Worm (Caenorhabditis elegans): ENCODE data around the gene C35C5.9.

C35C5.9 gene

ce11 chrX:11576429-11577088 is 40.2 kb downstream of the C35C5.9 start:
- TF ChIP-seq unc-39 (tag; optimal IDR thresholded peaks at IDR 0.05) = no peak
- peak in 1 of 2 experiments; percentile 6 for TF ChIP-seq mdl-1 (tag; optimal IDR thresholded peaks at IDR 0.05)
- peak; percentile 82 for TF ChIP-seq mab-5 (tag; optimal IDR thresholded peaks at IDR 0.05)

- no peak for TF ChIP-seq zag-1 (tag; optimal IDR thresholded peaks at IDR 0.05)
- TF ChIP-seq sma-9 (GFP tag; optimal IDR thresholded peaks at IDR 0.05) = no peak
- TF ChIP-seq sma-9 (tag; optimal IDR thresholded peaks at IDR 0.05) = no peak
- TF ChIP-seq ztf-4 (tag; optimal IDR thresholded peaks at IDR 0.05) = no peak
- no peak for TF ChIP-seq ztf-11 (tag; optimal IDR thresholded peaks at IDR 0.05)
- no peak for TF ChIP-seq lsy-2 (tag; optimal IDR thresholded peaks at IDR 0.05)
- TF ChIP-seq sma-3 (GFP tag; optimal IDR thresholded peaks at IDR 0.05) = no peak
- TF ChIP-seq alr-1 (tag; optimal IDR thresholded peaks at IDR 0.05) = no peak
- TF ChIP-seq mab-5 (tag; optimal IDR thresholded peaks at IDR 0.05) = no peak
- no peak for TF ChIP-seq nhr-12 (tag; optimal IDR thresholded peaks at IDR 0.05)
- TF ChIP-seq elt-1 (tag; optimal IDR thresholded peaks at IDR 0.05) = no peak
- TF ChIP-seq ceh-16 (tag; optimal IDR thresholded peaks at IDR 0.05) = no peak
- TF ChIP-seq nhr-237 (tag; optimal IDR thresholded peaks at IDR 0.05) = no peak
- no peak for TF ChIP-seq R02D3.7 (tag; optimal IDR thresholded peaks at IDR 0.05)
- no peak for TF ChIP-seq nhr-23 (tag; optimal IDR thresholded peaks at IDR 0.05)
- no peak for TF ChIP-seq peb-1 (tag; optimal IDR thresholded peaks at IDR 0.05)
Measured at ce11 chrX:11585375-11585774, 49.0 kb downstream of the C35C5.9 start, which contains the start of gene abts-2. abts-2 (plus strand) TSS chrX:11585675.

- TF ChIP-seq lsy-2 (tag; optimal IDR thresholded peaks at IDR 0.05) (no peak), nhr-10 (tag; optimal IDR thresholded peaks at IDR 0.05) (no peak), lin-39 (tag; optimal IDR thresholded peaks at IDR 0.05) (no peak), elt-3 (tag; optimal IDR thresholded peaks at IDR 0.05) (no peak), F13H6.1 (tag; optimal IDR thresholded peaks at IDR 0.05) (no peak), nhr-129 (tag; optimal IDR thresholded peaks at IDR 0.05) (no peak), nhr-23 (tag; optimal IDR thresholded peaks at IDR 0.05) (no peak), nhr-25 (tag; optimal IDR thresholded peaks at IDR 0.05) (no peak), unc-62 (GFP tag; optimal IDR thresholded peaks at IDR 0.05) (no peak), mdl-1 (tag; optimal IDR thresholded peaks at IDR 0.05) (no peak), nhr-11 (tag; optimal IDR thresholded peaks at IDR 0.05) (no peak), peb-1 (tag; optimal IDR thresholded peaks at IDR 0.05) (no peak), sma-9 (GFP tag; optimal IDR thresholded peaks at IDR 0.05) (no peak), sma-9 (tag; optimal IDR thresholded peaks at IDR 0.05) (no peak), ceh-82 (tag; optimal IDR thresholded peaks at IDR 0.05) (no peak), nhr-6 (tag; optimal IDR thresholded peaks at IDR 0.05) (no peak), fos-1 (tag; optimal IDR thresholded peaks at IDR 0.05) (no peak), ZK546.5 (tag; optimal IDR thresholded peaks at IDR 0.05) (no peak)
Measured at ce11 chrX:11585894-11586293, 49.5 kb downstream of the C35C5.9 start.
